Fruit fly (Drosophila melanogaster) whole organism, embryonic: ENCODE results near the gene Pka-C3.

Experiments
- C15 ChIP-seq: fragments of 200-800 bp; sonication (Bioruptor generic); IDR thresholded peaks from 3 replicates; pipeline ENCODE4 v1.3.6; 2022; ENCODE audit warnings: missing biosample characterization, missing genetic modification characterization
- CG10462 ChIP-seq: fragments of 200-800 bp; sonication (Bioruptor generic); optimal IDR thresholded peaks from 2 replicates; lab custom pipeline; 2016; ENCODE audit warnings: missing biosample characterization, missing genetic modification characterization
- CG10565 ChIP-seq: fragments of 200-800 bp; sonication (Bioruptor generic); optimal IDR thresholded peaks from 3 replicates; lab custom pipeline; 2016; ENCODE audit warnings: missing biosample characterization, mild to moderate bottlenecking, missing genetic modification characterization
- CG11093 ChIP-seq: fragments of 200-800 bp; sonication (Bioruptor generic); IDR thresholded peaks from 3 replicates; pipeline ENCODE4 v1.3.6; 2022; ENCODE audit warnings: missing biosample characterization, missing genetic modification characterization
- CG11398 ChIP-seq: fragments of 200-800 bp; sonication (Bioruptor generic); optimal IDR thresholded peaks from 2 replicates; lab custom pipeline; 2016; ENCODE audit warnings: missing biosample characterization, missing genetic modification characterization
- CG14710 ChIP-seq: fragments of 200-800 bp; sonication (Bioruptor generic); optimal IDR thresholded peaks from 3 replicates; lab custom pipeline; 2019; ENCODE audit warnings: missing biosample characterization, mild to moderate bottlenecking, missing genetic modification characterization, moderate library complexity
- CG14860 ChIP-seq: fragments of 200-800 bp; sonication (Bioruptor generic); IDR thresholded peaks from 3 replicates; pipeline ENCODE4 v1.3.6; 2022; ENCODE audit warnings: missing biosample characterization, missing genetic modification characterization; ENCODE audit not compliant: partially characterized antibody
- CG15479 ChIP-seq: fragments of 200-800 bp; sonication (Bioruptor generic); optimal IDR thresholded peaks from 3 replicates; lab custom pipeline; 2019; ENCODE audit warnings: missing biosample characterization, mild to moderate bottlenecking, missing genetic modification characterization, moderate library complexity
- CG15601 ChIP-seq: fragments of 200-800 bp; sonication (Bioruptor generic); optimal IDR thresholded peaks from 3 replicates; lab custom pipeline; 2019; ENCODE audit warnings: missing biosample characterization, mild to moderate bottlenecking, missing genetic modification characterization, moderate library complexity
- CG1603 ChIP-seq: fragments of 200-800 bp; sonication (Bioruptor generic); optimal IDR thresholded peaks from 2 replicates; lab custom pipeline; 2019; ENCODE audit warnings: missing biosample characterization, mild to moderate bottlenecking, missing genetic modification characterization, moderate library complexity
- CG17568 ChIP-seq: fragments of 200-800 bp; sonication (Bioruptor generic); optimal IDR thresholded peaks from 2 replicates; lab custom pipeline; 2018; ENCODE audit warnings: missing biosample characterization, mild to moderate bottlenecking, missing genetic modification characterization, moderate library complexity
- CG3163 ChIP-seq: fragments of 200-800 bp; sonication (Bioruptor generic); optimal IDR thresholded peaks from 3 replicates; lab custom pipeline; 2016; ENCODE audit warnings: missing biosample characterization, missing genetic modification characterization
- CG42726 ChIP-seq: fragments of 200-800 bp; sonication (Bioruptor generic); IDR thresholded peaks from 2 replicates; pipeline ENCODE4 v1.3.6; 2022; ENCODE audit warnings: missing biosample characterization, missing genetic modification characterization; ENCODE audit not compliant: partially characterized antibody
- CG4282 ChIP-seq: fragments of 200-800 bp; sonication (Bioruptor generic); optimal IDR thresholded peaks from 2 replicates; lab custom pipeline; 2016; ENCODE audit warnings: missing biosample characterization, missing genetic modification characterization
- CG4820 ChIP-seq: fragments of 200-800 bp; sonication (Bioruptor generic); optimal IDR thresholded peaks from 3 replicates; lab custom pipeline; 2016; ENCODE audit warnings: missing biosample characterization, missing genetic modification characterization
- CG6813 ChIP-seq: fragments of 200-800 bp; sonication (Bioruptor generic); optimal IDR thresholded peaks from 2 replicates; lab custom pipeline; 2017; ENCODE audit warnings: missing biosample characterization, missing genetic modification characterization, mild to moderate bottlenecking, moderate library complexity, missing genetic modification reagents
- CG7928 ChIP-seq: fragments of 200-800 bp; sonication (Bioruptor generic); optimal IDR thresholded peaks from 2 replicates; lab custom pipeline; 2017; ENCODE audit warnings: missing biosample characterization, mild to moderate bottlenecking, missing genetic modification characterization
- CG7963 ChIP-seq: fragments of 200-800 bp; sonication (Bioruptor generic); IDR thresholded peaks from 3 replicates; pipeline ENCODE4 v1.3.6; 2022; ENCODE audit warnings: missing biosample characterization, missing genetic modification characterization; ENCODE audit not compliant: partially characterized antibody
- CG9215 ChIP-seq: fragments of 200-800 bp; sonication (Bioruptor generic); IDR thresholded peaks from 2 replicates; pipeline ENCODE4 v1.3.6; 2022; ENCODE audit warnings: missing biosample characterization, missing genetic modification characterization
- CTCF ChIP-seq: fragments of 200-800 bp; sonication (Bioruptor generic); optimal IDR thresholded peaks from 2 replicates; lab custom pipeline; 2017; ENCODE audit warnings: missing biosample characterization, mild to moderate bottlenecking, missing genetic modification characterization, moderate library complexity
- Chrac-16 ChIP-seq: fragments of 200-800 bp; sonication (Bioruptor generic); optimal IDR thresholded peaks from 3 replicates; lab custom pipeline; 2016; ENCODE audit warnings: missing biosample characterization, missing genetic modification characterization
- CoRest ChIP-seq: fragments of 200-800 bp; sonication (Bioruptor generic); optimal IDR thresholded peaks from 3 replicates; lab custom pipeline; 2018; ENCODE audit warnings: missing biosample characterization, mild to moderate bottlenecking, missing genetic modification characterization, moderate library complexity
- Dfd ChIP-seq, 2 experiments: fragments of >200 bp; optimal IDR thresholded peaks; 2 replicates each; lab custom pipeline; 2017; ENCODE audit warnings: missing biosample characterization in 2 of 2, missing genetic modification characterization in 2 of 2
- Ets97D ChIP-seq: fragments of 200-800 bp; sonication (Bioruptor generic); optimal IDR thresholded peaks from 3 replicates; lab custom pipeline; 2016; ENCODE audit warnings: missing biosample characterization, missing genetic modification characterization
- Hmx ChIP-seq: fragments of 200-800 bp; sonication (Bioruptor generic); optimal IDR thresholded peaks from 2 replicates; lab custom pipeline; 2016; ENCODE audit warnings: missing biosample characterization, missing genetic modification characterization
- Hr51 ChIP-seq, 2 experiments: fragments of 200-800 bp; sonication (Bioruptor generic); optimal IDR thresholded peaks; 2 replicates in 1 of 2; 3 replicates in 1 of 2; lab custom pipeline; 2016 to 2018; ENCODE audit warnings: missing biosample characterization in 2 of 2, missing genetic modification characterization in 2 of 2, mild to moderate bottlenecking in 1 of 2, moderate library complexity in 1 of 2
- Hr78 ChIP-seq, 2 experiments: fragments of 200-800 bp in 1 of 2; fragments of >200 bp in 1 of 2; sonication (Bioruptor generic) in 1 of 2; optimal IDR thresholded peaks; 2 replicates each; lab custom pipeline; 2017 to 2019; ENCODE audit warnings: missing biosample characterization in 2 of 2, missing genetic modification characterization in 2 of 2, mild to moderate bottlenecking in 1 of 2, moderate library complexity in 1 of 2
- Mes4 ChIP-seq: fragments of 200-800 bp; sonication (Bioruptor generic); optimal IDR thresholded peaks from 2 replicates; lab custom pipeline; 2016; ENCODE audit warnings: missing biosample characterization, missing genetic modification characterization
- Oli ChIP-seq: fragments of 200-800 bp; sonication (Bioruptor generic); optimal IDR thresholded peaks from 2 replicates; lab custom pipeline; 2018; ENCODE audit warnings: missing biosample characterization, mild to moderate bottlenecking, missing genetic modification characterization, moderate library complexity
- Sry-β ChIP-seq: fragments of 200-800 bp; sonication (Bioruptor generic); optimal IDR thresholded peaks from 2 replicates; lab custom pipeline; 2018; ENCODE audit warnings: missing biosample characterization, mild to moderate bottlenecking, missing genetic modification characterization, moderate library complexity
- Stat92E ChIP-seq, 3 experiments: fragments of >200 bp in 2 of 3; fragments of 200-800 bp in 1 of 3; sonication (Bioruptor generic) in 1 of 3; optimal IDR thresholded peaks; 2 replicates each; lab custom pipeline; 2017 to 2019; ENCODE audit warnings: missing biosample characterization in 3 of 3, missing genetic modification characterization in 3 of 3, mild to moderate bottlenecking in 1 of 3, moderate library complexity in 1 of 3
- ab ChIP-seq: fragments of 200-800 bp; sonication (Bioruptor generic); optimal IDR thresholded peaks from 2 replicates; lab custom pipeline; 2016; ENCODE audit warnings: missing biosample characterization, missing genetic modification characterization
- ara ChIP-seq: fragments of 200-800 bp; sonication (Bioruptor generic); IDR thresholded peaks from 2 replicates; pipeline ENCODE4 v1.3.6; 2022; ENCODE audit warnings: missing biosample characterization, missing genetic modification characterization
- az2 ChIP-seq: fragments of 200-800 bp; sonication (Bioruptor generic); optimal IDR thresholded peaks from 3 replicates; lab custom pipeline; 2016; ENCODE audit warnings: missing biosample characterization, missing genetic modification characterization
- bbx ChIP-seq: fragments of 200-800 bp; sonication (Bioruptor generic); IDR thresholded peaks from 2 replicates; pipeline ENCODE4 v1.3.6; 2022; ENCODE audit warnings: missing biosample characterization, missing genetic modification characterization; ENCODE audit not compliant: partially characterized antibody
- bsh ChIP-seq, 2 experiments: fragments of 200-800 bp; sonication (Bioruptor generic); optimal IDR thresholded peaks; 2 replicates each; lab custom pipeline; 2017 to 2018; ENCODE audit warnings: mild to moderate bottlenecking in 2 of 2, missing biosample characterization in 2 of 2, missing genetic modification characterization in 2 of 2, moderate library complexity in 1 of 2
- cato ChIP-seq: fragments of 200-800 bp; sonication (Bioruptor generic); optimal IDR thresholded peaks from 2 replicates; lab custom pipeline; 2016; ENCODE audit warnings: missing biosample characterization, missing genetic modification characterization, borderline replicate concordance
- chif ChIP-seq, 2 experiments: fragments of 200-800 bp; sonication (Bioruptor generic); optimal IDR thresholded peaks; 3 replicates each; lab custom pipeline; 2016; ENCODE audit warnings: missing biosample characterization in 2 of 2, missing genetic modification characterization in 2 of 2
- exex ChIP-seq: fragments of 200-800 bp; sonication (Bioruptor generic); optimal IDR thresholded peaks from 4 replicates; lab custom pipeline; 2018; ENCODE audit warnings: missing biosample characterization, mild to moderate bottlenecking, missing genetic modification characterization, moderate library complexity
- fru ChIP-seq: fragments of >200 bp; optimal IDR thresholded peaks from 2 replicates; lab custom pipeline; 2017
- gce ChIP-seq: fragments of 200-800 bp; sonication (Bioruptor generic); IDR thresholded peaks from 3 replicates; pipeline ENCODE4 v1.3.6; 2022; ENCODE audit warnings: missing biosample characterization, missing genetic modification characterization
- hb ChIP-seq: fragments of 200-800 bp; sonication (Bioruptor generic); IDR thresholded peaks from 3 replicates; pipeline ENCODE4 v1.3.6; 2022; ENCODE audit warnings: missing biosample characterization, missing genetic modification characterization; ENCODE audit not compliant: partially characterized antibody
- her ChIP-seq: fragments of 200-800 bp; sonication (Bioruptor generic); optimal IDR thresholded peaks from 2 replicates; lab custom pipeline; 2016; ENCODE audit warnings: missing biosample characterization, missing genetic modification characterization
- kni ChIP-seq: fragments of 200-800 bp; sonication (Bioruptor generic); optimal IDR thresholded peaks from 3 replicates; lab custom pipeline; 2017; ENCODE audit warnings: mild to moderate bottlenecking, missing biosample characterization, missing genetic modification reagents, missing genetic modification characterization
- knrl ChIP-seq: fragments of 200-800 bp; sonication (Bioruptor generic); IDR thresholded peaks from 3 replicates; pipeline ENCODE4 v1.3.6; 2022; ENCODE audit warnings: missing biosample characterization, missing genetic modification characterization; ENCODE audit not compliant: partially characterized antibody
- sd ChIP-seq: fragments of 200-800 bp; sonication (Bioruptor generic); optimal IDR thresholded peaks from 3 replicates; lab custom pipeline; 2018; ENCODE audit warnings: missing biosample characterization, mild to moderate bottlenecking, missing genetic modification characterization, moderate library complexity
- ssp ChIP-seq: fragments of 200-800 bp; sonication (Bioruptor generic); IDR thresholded peaks from 2 replicates; pipeline ENCODE4 v1.3.6; 2022; ENCODE audit warnings: missing biosample characterization, missing genetic modification characterization
- tll ChIP-seq, 2 experiments: fragments of 200-800 bp in 1 of 2; fragments of >200 bp in 1 of 2; sonication (Bioruptor generic) in 1 of 2; optimal IDR thresholded peaks; 2 replicates each; lab custom pipeline; 2017 to 2019; ENCODE audit warnings: missing biosample characterization in 2 of 2, missing genetic modification characterization in 2 of 2, mild to moderate bottlenecking in 1 of 2, moderate library complexity in 1 of 2
- trem ChIP-seq: fragments of 200-800 bp; optimal IDR thresholded peaks from 3 replicates; lab custom pipeline; 2019; ENCODE audit warnings: missing biosample characterization, mild to moderate bottlenecking, missing genetic modification characterization, moderate library complexity
- zen ChIP-seq: fragments of 200-800 bp; sonication (Bioruptor generic); optimal IDR thresholded peaks from 3 replicates; lab custom pipeline; 2018; ENCODE audit warnings: missing biosample characterization, mild to moderate bottlenecking, missing genetic modification characterization, moderate library complexity

The Pka-C3 gene

DNA sequence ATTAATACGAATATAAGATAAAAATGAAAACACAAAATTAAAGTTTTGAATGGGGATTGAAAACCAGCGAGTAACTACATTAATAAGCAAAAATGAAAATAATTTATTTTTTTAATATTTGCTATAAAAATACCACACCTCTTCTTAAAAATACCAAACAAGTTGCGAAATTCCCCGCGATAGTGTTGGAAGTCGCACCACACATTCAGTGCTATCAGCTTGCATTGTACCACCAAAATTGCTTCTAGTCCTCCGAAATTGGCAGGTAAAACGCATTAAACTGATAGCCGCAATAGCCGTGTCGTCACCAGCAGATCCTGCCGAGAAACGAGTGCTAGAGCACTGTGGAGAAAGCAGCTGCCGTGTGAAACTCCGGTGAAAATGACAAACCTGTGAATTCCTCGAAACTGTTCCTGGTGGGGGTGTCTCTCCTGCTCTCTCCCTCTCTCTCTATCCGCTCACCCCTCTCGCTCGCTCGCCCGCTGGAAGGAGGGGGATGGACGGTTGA is 33.5 kb upstream of the Pka-C3 start, which contains the start of gene Hip14 (continued):
- TF ChIP-seq kni (GFP tag; lab: Kevin White, UChicago) (no peak), CG42726 (no peak), CG7928 (GFP tag; lab: Kevin White, UChicago) (no peak), bbx (peak; percentile 64), bsh (GFP tag; optimal IDR thresholded peaks at IDR 0.05; lab: Kevin White, UChicago) (no peak), zen (tag; lab: Kevin White, UChicago) (no peak), Mes4 (GFP tag; lab: Kevin White, UChicago) (no peak), Hr51 (GFP tag; optimal IDR thresholded peaks at IDR 0.05; lab: Kevin White, UChicago) (no peak), CG11093 (GFP tag; lab: Robert Waterston, UW) (no peak), Dfd (GFP tag; optimal IDR thresholded peaks at IDR 0.05; lab: Kevin White, UChicago) (no peak), CG10462 (GFP tag; lab: Kevin White, UChicago) (no peak), ssp (GFP tag; lab: Robert Waterston, UW) (no peak), cato (GFP tag; lab: Kevin White, UChicago) (no peak), Sry-β (GFP tag; lab: Kevin White, UChicago) (no peak), fru (lab: Kevin White, UChicago) (no peak), chif (GFP tag; optimal IDR thresholded peaks at IDR 0.05; lab: Kevin White, UChicago) (no peak), CG7963 (GFP tag; lab: Robert Waterston, UW) (no peak), CG6813 (no peak), CTCF (GFP tag; lab: Kevin White, UChicago) (peak; percentile 18), knrl (GFP tag; lab: Robert Waterston, UW) (no peak), CG11398 (no peak), CG14860 (no peak), gce (GFP tag; lab: Robert Waterston, UW) (no peak), CG14710 (tag; lab: Kevin White, UChicago) (peak; percentile 59), Oli (tag; lab: Kevin White, UChicago) (no peak), CG17568 (GFP tag; lab: Kevin White, UChicago) (no peak), ara (GFP tag; lab: Robert Waterston, UW) (0 out of 2 replicates have a peak, but pooled peaks have one; percentile 20), trem (tag; lab: Kevin White, UChicago) (peak; percentile 64), exex (no peak), CG3163 (no peak), ab (no peak), CG15479 (peak; percentile 56), CG4282 (GFP tag; lab: Kevin White, UChicago) (no peak), Chrac-16 (GFP tag; lab: Kevin White, UChicago) (no peak), CoRest (no peak), Ets97D (GFP tag; lab: Kevin White, UChicago) (peak; percentile 46), CG10565 (GFP tag; lab: Kevin White, UChicago) (no peak), Hr78 (GFP tag; optimal IDR thresholded peaks at IDR 0.05; lab: Kevin White, UChicago) (no peak), sd (peak; percentile 86), CG9215 (GFP tag; lab: Robert Waterston, UW) (no peak), CG15601 (tag; lab: Kevin White, UChicago) (no peak), tll (GFP tag; optimal IDR thresholded peaks at IDR 0.05; lab: Kevin White, UChicago) (no peak), az2 (GFP tag; lab: Kevin White, UChicago) (no peak), CG1603 (tag; lab: Kevin White, UChicago) (no peak), C15 (GFP tag; lab: Robert Waterston, UW) (no peak), her (GFP tag; lab: Kevin White, UChicago) (no peak), CG4820 (GFP tag; lab: Kevin White, UChicago) (no peak), Stat92E (GFP tag; optimal IDR thresholded peaks at IDR 0.05; lab: Kevin White, UChicago) (peak in 1 of 3 experiments; percentile 62), Hmx (GFP tag; lab: Kevin White, UChicago) (no peak), hb (GFP tag; lab: Robert Waterston, UW) (no peak)
